Fruit fly (Drosophila melanogaster) whole organism, wandering third instar larva: ENCODE measurements around the gene CG12607.
A peak's percentile ranks its signal among the peaks of the same experiment; 100 is the strongest.

Source experiments
- Abd-B ChIP-seq: fragments of >200 bp; optimal IDR thresholded peaks from 2 replicates; lab custom pipeline; 2017; ENCODE audit warnings: missing biosample characterization, missing genetic modification characterization
- CG32264 ChIP-seq: fragments of 200-800 bp; sonication (Bioruptor generic); optimal IDR thresholded peaks from 2 replicates; lab custom pipeline; 2016; ENCODE audit warnings: missing biosample characterization, missing genetic modification characterization
- CG9705 ChIP-seq: fragments of 200-800 bp; sonication (Bioruptor generic); optimal IDR thresholded peaks from 2 replicates; lab custom pipeline; 2018; ENCODE audit warnings: missing biosample characterization, mild to moderate bottlenecking, missing genetic modification characterization
- CrebA ChIP-seq: fragments of 200-800 bp; sonication (Bioruptor generic); optimal IDR thresholded peaks from 2 replicates; lab custom pipeline; 2016; ENCODE audit warnings: missing biosample characterization, mild to moderate bottlenecking, missing genetic modification characterization, borderline replicate concordance
- Dfd ChIP-seq: fragments of >200 bp; optimal IDR thresholded peaks from 2 replicates; lab custom pipeline; 2017; ENCODE audit warnings: missing biosample characterization, missing genetic modification characterization
- Dif ChIP-seq: fragments of 200-275, 200-300 bp; sonication (Bioruptor generic); optimal IDR thresholded peaks from 2 replicates; lab custom pipeline; 2018; ENCODE audit warnings: missing biosample characterization, missing genetic modification characterization; ENCODE audit not compliant: partially characterized antibody
- GATAd ChIP-seq: sonication (Bioruptor generic); optimal IDR thresholded peaks from 2 replicates; lab custom pipeline; 2016; ENCODE audit warnings: missing biosample characterization, missing genetic modification characterization
- HLH106 ChIP-seq: fragments of 200-800 bp; optimal IDR thresholded peaks from 3 replicates; lab custom pipeline; 2019; ENCODE audit warnings: missing biosample characterization, mild to moderate bottlenecking, missing genetic modification characterization, moderate library complexity
- Hnf4 ChIP-seq: fragments of 200-800 bp; sonication (Bioruptor generic); optimal IDR thresholded peaks from 2 replicates; lab custom pipeline; 2016; ENCODE audit warnings: missing biosample characterization, mild to moderate bottlenecking, missing genetic modification characterization
- Hr78 ChIP-seq: fragments of >200 bp; optimal IDR thresholded peaks from 2 replicates; lab custom pipeline; 2017; ENCODE audit warnings: missing biosample characterization, missing genetic modification characterization
- Hr83 ChIP-seq: fragments of 200-300 bp; sonication (Bioruptor generic); optimal IDR thresholded peaks from 2 replicates; lab custom pipeline; 2016; ENCODE audit warnings: missing biosample characterization, mild to moderate bottlenecking, missing genetic modification characterization, moderate library complexity; ENCODE audit not compliant: poor library complexity, severe bottlenecking
- Jra ChIP-seq: sonication (Bioruptor generic); optimal IDR thresholded peaks from 2 replicates; lab custom pipeline; 2016; ENCODE audit warnings: missing biosample characterization, missing genetic modification characterization
- Myc ChIP-seq: fragments of >200 bp; optimal IDR thresholded peaks from 2 replicates; lab custom pipeline; 2017
- N ChIP-seq: fragments of >200 bp; optimal IDR thresholded peaks from 2 replicates; lab custom pipeline; 2018; ENCODE audit warnings: missing biosample characterization, missing external identifiers, missing genetic modification characterization
- OdsH ChIP-seq: fragments of 200-800 bp; sonication (Bioruptor generic); optimal IDR thresholded peaks from 2 replicates; lab custom pipeline; 2016; ENCODE audit warnings: missing biosample characterization, mild to moderate bottlenecking, missing genetic modification characterization
- Rel ChIP-seq, 2 experiments: fragments of 200-800 bp; sonication (Bioruptor generic) in 1 of 2; optimal IDR thresholded peaks; 2 replicates in 1 of 2; 3 replicates in 1 of 2; lab custom pipeline; 2016 to 2019; ENCODE audit warnings: mild to moderate bottlenecking in 2 of 2, missing biosample characterization in 2 of 2, missing genetic modification characterization in 2 of 2, moderate library complexity in 1 of 2
- Sp1 ChIP-seq: fragments of 200-800 bp; sonication (Bioruptor generic); optimal IDR thresholded peaks from 3 replicates; lab custom pipeline; 2019; ENCODE audit warnings: missing biosample characterization, mild to moderate bottlenecking, missing genetic modification characterization, moderate library complexity
- Vsx2 ChIP-seq: fragments of 200-300, 225-300 bp; sonication (Bioruptor generic); optimal IDR thresholded peaks from 2 replicates; lab custom pipeline; 2018; ENCODE audit warnings: missing biosample characterization, missing genetic modification characterization; ENCODE audit not compliant: partially characterized antibody
- br ChIP-seq: fragments of 200-800 bp; sonication (Bioruptor generic); optimal IDR thresholded peaks from 2 replicates; lab custom pipeline; 2016; ENCODE audit warnings: missing biosample characterization, missing genetic modification characterization
- brk ChIP-seq: fragments of 200-800 bp; sonication (Bioruptor generic); optimal IDR thresholded peaks from 2 replicates; lab custom pipeline; 2016; ENCODE audit warnings: missing biosample characterization, mild to moderate bottlenecking, missing genetic modification characterization
- dmrt93B ChIP-seq: fragments of 200-800 bp; sonication (Bioruptor generic); optimal IDR thresholded peaks from 2 replicates; lab custom pipeline; 2018; ENCODE audit warnings: missing biosample characterization, mild to moderate bottlenecking, missing genetic modification characterization
- dsf ChIP-seq: sonication (Bioruptor generic); optimal IDR thresholded peaks from 2 replicates; lab custom pipeline; 2016; ENCODE audit warnings: missing biosample characterization, missing genetic modification characterization, borderline replicate concordance
- ey ChIP-seq: fragments of 200-800 bp; sonication (Bioruptor generic); optimal IDR thresholded peaks from 2 replicates; lab custom pipeline; 2016; ENCODE audit warnings: missing biosample characterization, missing genetic modification characterization
- foxo ChIP-seq, 2 experiments: fragments of 200-800 bp; sonication (Bioruptor generic); optimal IDR thresholded peaks; 2 replicates in 1 of 2; 3 replicates in 1 of 2; lab custom pipeline; 2016 to 2017; ENCODE audit warnings: missing biosample characterization in 2 of 2, missing genetic modification characterization in 2 of 2
- fru ChIP-seq: fragments of 200-800 bp; sonication (Bioruptor generic); optimal IDR thresholded peaks from 3 replicates; lab custom pipeline; 2016; ENCODE audit warnings: missing biosample characterization, mild to moderate bottlenecking, missing genetic modification characterization
- h ChIP-seq: fragments of 200-800 bp; sonication (Bioruptor generic); optimal IDR thresholded peaks from 3 replicates; lab custom pipeline; 2016; ENCODE audit warnings: missing biosample characterization, mild to moderate bottlenecking, missing genetic modification characterization
- jim ChIP-seq: fragments of 175-275, 200-325 bp; sonication (Bioruptor generic); optimal IDR thresholded peaks from 2 replicates; lab custom pipeline; 2016; ENCODE audit warnings: missing biosample characterization, mild to moderate bottlenecking, missing genetic modification characterization
- lola ChIP-seq: fragments of >200 bp; optimal IDR thresholded peaks from 2 replicates; lab custom pipeline; 2017; ENCODE audit warnings: missing biosample characterization, missing genetic modification characterization
- pan ChIP-seq: fragments of >200 bp; optimal IDR thresholded peaks from 2 replicates; lab custom pipeline; 2017
- psq ChIP-seq: fragments of 200-800 bp; sonication (Bioruptor generic); optimal IDR thresholded peaks from 3 replicates; lab custom pipeline; 2017; ENCODE audit warnings: missing biosample characterization, mild to moderate bottlenecking, missing genetic modification characterization, moderate library complexity
- rgr ChIP-seq: fragments of 200-800 bp; sonication (Bioruptor generic); optimal IDR thresholded peaks from 3 replicates; lab custom pipeline; 2016; ENCODE audit warnings: missing biosample characterization, mild to moderate bottlenecking, missing genetic modification characterization
- sage ChIP-seq: fragments of 200-800 bp; sonication (Bioruptor generic); optimal IDR thresholded peaks from 2 replicates; lab custom pipeline; 2016; ENCODE audit warnings: missing biosample characterization, mild to moderate bottlenecking, missing genetic modification characterization
- sv ChIP-seq: fragments of 200-800 bp; sonication (Bioruptor generic); optimal IDR thresholded peaks from 3 replicates; lab custom pipeline; 2016; ENCODE audit warnings: missing biosample characterization, missing genetic modification characterization
- tai ChIP-seq: sonication (Bioruptor generic); optimal IDR thresholded peaks from 2 replicates; lab custom pipeline; 2016; ENCODE audit warnings: missing biosample characterization, missing genetic modification characterization
- usp ChIP-seq: fragments of >200 bp; optimal IDR thresholded peaks from 2 replicates; lab custom pipeline; 2017; ENCODE audit warnings: missing biosample characterization, missing genetic modification characterization
- woc ChIP-seq: sonication (Bioruptor generic); optimal IDR thresholded peaks from 2 replicates; lab custom pipeline; 2016; ENCODE audit warnings: missing biosample characterization, mild to moderate bottlenecking, missing genetic modification characterization

The CG12607 gene

DNA sequence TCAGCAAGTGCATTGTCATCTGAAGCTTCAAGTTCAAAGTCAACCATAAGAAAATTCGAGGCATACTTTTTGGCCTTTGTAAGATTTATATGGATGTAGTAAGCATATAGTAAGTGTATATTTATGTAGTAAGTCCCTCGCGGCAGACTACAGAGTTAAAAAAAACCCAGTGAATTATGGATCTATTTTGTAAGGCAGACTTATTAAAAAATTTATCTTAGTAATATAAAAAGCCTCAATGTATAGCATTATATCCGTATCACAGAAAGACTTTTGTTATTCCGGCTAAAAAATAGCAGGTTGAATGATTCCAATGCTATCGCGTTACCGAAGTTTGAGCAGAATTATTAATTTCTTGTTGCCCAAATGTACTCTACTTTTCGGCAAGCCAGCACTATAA, 38.2 kb downstream of the CG12607 start:
- TF ChIP-seq dmrt93B = no peak
- TF ChIP-seq Myc = peak; percentile 50
- TF ChIP-seq N (GFP tag; lab: Kevin White, UChicago) = peak; percentile 27

dm6 chr3L:4489490-4489889, 43.1 kb downstream of the CG12607 start:
- TF ChIP-seq dsf (GFP tag; lab: Kevin White, UChicago) = no peak
- TF ChIP-seq CG32264 (GFP tag; lab: Kevin White, UChicago) = no peak
- no peak for TF ChIP-seq OdsH
- TF ChIP-seq dmrt93B = no peak
- no peak for TF ChIP-seq psq (GFP tag; lab: Kevin White, UChicago)
- TF ChIP-seq br (GFP tag; lab: Kevin White, UChicago) = no peak
- no peak for TF ChIP-seq N (GFP tag; lab: Kevin White, UChicago)
- no peak for TF ChIP-seq Myc
- no peak for TF ChIP-seq Hr78 (GFP tag; lab: Kevin White, UChicago)
- TF ChIP-seq HLH106 (tag; lab: Kevin White, UChicago) = no peak

- TF ChIP-seq Hnf4 (GFP tag; lab: Kevin White, UChicago) = no peak
- TF ChIP-seq Myc = peak; percentile 45
- TF ChIP-seq psq (GFP tag; lab: Kevin White, UChicago) = no peak
- TF ChIP-seq sage (GFP tag; lab: Kevin White, UChicago) = no peak
Measured at dm6 chr3L:4490702-4491243, 44.4 kb downstream of the CG12607 start, which contains the start of gene CG13722. Gene CG13722, minus strand, starts transcription at chr3L:4490963.

DNA sequence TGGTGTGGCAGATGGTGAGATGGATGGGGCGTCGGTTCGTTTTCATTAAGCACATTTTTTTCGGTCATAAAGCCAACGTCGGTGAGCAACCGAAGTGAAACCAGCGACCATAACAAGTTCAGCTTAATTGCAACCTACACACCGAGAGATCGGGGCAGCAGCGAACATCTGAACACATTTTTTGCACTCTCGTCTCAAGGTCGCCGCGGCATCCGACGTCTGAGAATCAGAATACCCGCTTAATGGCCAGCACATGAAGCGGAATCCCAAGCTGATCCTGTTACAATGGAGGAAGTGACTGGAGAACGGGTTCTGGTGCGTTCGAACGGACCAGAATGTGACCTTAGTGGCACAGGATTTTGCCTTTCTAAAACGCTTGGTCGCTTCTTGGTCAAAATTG, 47.2 kb downstream of the CG12607 start:
- no peak for TF ChIP-seq Sp1 (GFP tag; lab: Kevin White, UChicago)
- no peak for TF ChIP-seq br (GFP tag; lab: Kevin White, UChicago)
- no peak for TF ChIP-seq foxo (GFP tag; optimal IDR thresholded peaks at IDR 0.05; lab: Kevin White, UChicago)
- TF ChIP-seq jim = no peak
- TF ChIP-seq Rel (GFP tag; optimal IDR thresholded peaks at IDR 0.05; lab: Kevin White, UChicago) = no peak
- TF ChIP-seq Rel (tag; optimal IDR thresholded peaks at IDR 0.05; lab: Kevin White, UChicago) = peak; percentile 23
- TF ChIP-seq, all 38 proteins: peak for 1

DNA sequence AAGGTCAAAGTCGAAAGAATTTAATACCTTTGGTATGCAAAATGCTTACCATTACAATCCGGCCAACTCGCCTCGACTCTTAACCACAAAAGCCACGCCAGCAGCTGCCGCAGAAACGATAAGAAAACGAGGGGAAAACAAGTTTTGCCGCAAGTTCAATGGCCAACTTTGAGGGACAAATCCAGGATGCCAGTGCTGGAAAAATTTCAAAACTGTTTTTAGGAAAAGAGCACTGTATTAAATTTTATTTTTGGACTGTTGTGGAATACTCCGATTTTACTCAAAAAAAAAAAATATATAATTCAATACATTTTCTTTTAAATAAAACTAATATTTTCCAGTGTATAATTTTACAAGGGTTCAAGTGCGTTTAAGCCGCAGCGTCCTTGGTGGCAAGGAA, 48.2 kb downstream of the CG12607 start:
- TF ChIP-seq psq (GFP tag; lab: Kevin White, UChicago) (peak; percentile 74), Myc (no peak), Rel (GFP tag; optimal IDR thresholded peaks at IDR 0.05; lab: Kevin White, UChicago) (no peak), Rel (tag; optimal IDR thresholded peaks at IDR 0.05; lab: Kevin White, UChicago) (no peak), jim (no peak), Dif (GFP tag; lab: Kevin White, UChicago) (no peak), dsf (GFP tag; lab: Kevin White, UChicago) (no peak), pan (lab: Kevin White, UChicago) (no peak), tai (GFP tag; lab: Kevin White, UChicago) (peak; percentile 30), sv (GFP tag; lab: Kevin White, UChicago) (no peak), Sp1 (GFP tag; lab: Kevin White, UChicago) (peak; percentile 73), Abd-B (GFP tag; lab: Kevin White, UChicago) (no peak), lola (GFP tag; lab: Kevin White, UChicago) (no peak), CG9705 (peak; percentile 34), HLH106 (tag; lab: Kevin White, UChicago) (peak; percentile 76), CG32264 (GFP tag; lab: Kevin White, UChicago) (no peak), Vsx2 (GFP tag; lab: Kevin White, UChicago) (no peak), dmrt93B (peak; percentile 48), ey (GFP tag; lab: Kevin White, UChicago) (peak; percentile 54), br (GFP tag; lab: Kevin White, UChicago) (peak; percentile 69), CrebA (GFP tag; lab: Kevin White, UChicago) (peak; percentile 10), h (GFP tag; lab: Kevin White, UChicago) (peak; percentile 78), Hnf4 (GFP tag; lab: Kevin White, UChicago) (peak; percentile 41), usp (GFP tag; lab: Kevin White, UChicago) (no peak), OdsH (peak; percentile 74), fru (GFP tag; lab: Kevin White, UChicago) (peak; percentile 71), woc (GFP tag; lab: Kevin White, UChicago) (peak; percentile 55), Hr78 (GFP tag; lab: Kevin White, UChicago) (no peak), foxo (GFP tag; optimal IDR thresholded peaks at IDR 0.05; lab: Kevin White, UChicago) (peak in 1 of 2 experiments; percentile 74), sage (GFP tag; lab: Kevin White, UChicago) (peak; percentile 64), GATAd (GFP tag; lab: Kevin White, UChicago) (no peak), brk (GFP tag; lab: Kevin White, UChicago) (peak; percentile 70), Hr83 (no peak), Dfd (no peak), Jra (no peak), rgr (GFP tag; lab: Kevin White, UChicago) (peak; percentile 73)
